Worm (Caenorhabditis elegans): Measurements from ENCODE around the gene Y47D3B.12.

Gene Y47D3B.12

ce11 chrIII:11397499-11397898 lies 5.3 kb upstream of the Y47D3B.12 start, which contains the start of gene Y47D3B.3:
Y47D3B.3 (plus strand) TSS chrIII:11397799.
- TF ChIP-seq aly-2 (tag; optimal IDR thresholded peaks at IDR 0.05): no peak
- TF ChIP-seq nhr-67 (tag; optimal IDR thresholded peaks at IDR 0.05): no peak
- no peak for TF ChIP-seq hmg-11 (tag; optimal IDR thresholded peaks at IDR 0.05)

- TF ChIP-seq mdl-1 (tag; optimal IDR thresholded peaks at IDR 0.05) (no peak), nhr-25 (tag; optimal IDR thresholded peaks at IDR 0.05) (no peak), jun-1 (tag; optimal IDR thresholded peaks at IDR 0.05) (no peak), ztf-11 (tag; optimal IDR thresholded peaks at IDR 0.05) (no peak), nhr-43 (tag; optimal IDR thresholded peaks at IDR 0.05; ENCODE audit: poor library complexity, severe bottlenecking) (no peak), lin-39 (tag; optimal IDR thresholded peaks at IDR 0.05) (no peak), elt-3 (tag; optimal IDR thresholded peaks at IDR 0.05) (no peak), ZK546.5 (tag; optimal IDR thresholded peaks at IDR 0.05) (no peak), ama-1 (optimal IDR thresholded peaks at IDR 0.05) (no peak), egl-5 (tag; optimal IDR thresholded peaks at IDR 0.05) (no peak), pha-4 (tag; optimal IDR thresholded peaks at IDR 0.05) (no peak)
These were observed 2.2 kb downstream of the Y47D3B.12 start, which contains the start of gene Y47D3B.4 for ce11 chrIII:11405049-11405448. Y47D3B.4 (plus strand) TSS chrIII:11405349.

- TF ChIP-seq nhr-12 (tag; optimal IDR thresholded peaks at IDR 0.05) (no peak), jun-1 (tag; optimal IDR thresholded peaks at IDR 0.05) (no peak), lin-39 (tag; optimal IDR thresholded peaks at IDR 0.05) (no peak), ztf-11 (tag; optimal IDR thresholded peaks at IDR 0.05) (no peak), elt-3 (tag; optimal IDR thresholded peaks at IDR 0.05) (no peak), fkh-2 (tag; optimal IDR thresholded peaks at IDR 0.05) (no peak), nhr-67 (tag; optimal IDR thresholded peaks at IDR 0.05) (no peak), mdl-1 (tag; optimal IDR thresholded peaks at IDR 0.05) (no peak), pqm-1 (tag; optimal IDR thresholded peaks at IDR 0.05) (no peak), nhr-28 (tag; optimal IDR thresholded peaks at IDR 0.05) (no peak), nhr-25 (tag; optimal IDR thresholded peaks at IDR 0.05) (no peak), elt-2 (tag; optimal IDR thresholded peaks at IDR 0.05) (no peak), ztf-4 (tag; optimal IDR thresholded peaks at IDR 0.05) (no peak), ceh-28 (tag; optimal IDR thresholded peaks at IDR 0.05) (no peak), unc-39 (tag; optimal IDR thresholded peaks at IDR 0.05) (no peak), ceh-9 (tag; optimal IDR thresholded peaks at IDR 0.05) (no peak), skn-1 (tag; optimal IDR thresholded peaks at IDR 0.05) (no peak), fos-1 (tag; optimal IDR thresholded peaks at IDR 0.05) (no peak), pha-4 (tag; optimal IDR thresholded peaks at IDR 0.05) (no peak), mml-1 (tag; optimal IDR thresholded peaks at IDR 0.05) (no peak)
These were observed 7.6 kb downstream of the Y47D3B.12 start, which contains the start of gene twk-31 for ce11 chrIII:11410378-11410777. twk-31 (plus strand) TSS chrIII:11410678.

- no peak for TF ChIP-seq aly-2 (tag; optimal IDR thresholded peaks at IDR 0.05)
- TF ChIP-seq fkh-10 (GFP tag; optimal IDR thresholded peaks at IDR 0.05): no peak
- TF ChIP-seq unc-39 (tag; optimal IDR thresholded peaks at IDR 0.05): no peak
- TF ChIP-seq nhr-12 (tag; optimal IDR thresholded peaks at IDR 0.05): no peak
- TF ChIP-seq ZK546.5 (tag; optimal IDR thresholded peaks at IDR 0.05): no peak
- TF ChIP-seq ceh-9 (tag; optimal IDR thresholded peaks at IDR 0.05): no peak
- no peak for TF ChIP-seq elt-1 (tag; optimal IDR thresholded peaks at IDR 0.05)
- no peak for TF ChIP-seq elt-3 (tag; optimal IDR thresholded peaks at IDR 0.05)
- no peak for TF ChIP-seq eor-1 (tag; optimal IDR thresholded peaks at IDR 0.05)
- no peak for TF ChIP-seq mdl-1 (tag; optimal IDR thresholded peaks at IDR 0.05)
- TF ChIP-seq egl-27 (tag; optimal IDR thresholded peaks at IDR 0.05): no peak
- TF ChIP-seq fkh-2 (tag; optimal IDR thresholded peaks at IDR 0.05): no peak
- TF ChIP-seq mml-1 (tag; optimal IDR thresholded peaks at IDR 0.05): no peak
- no peak for TF ChIP-seq pqm-1 (tag; optimal IDR thresholded peaks at IDR 0.05)
- no peak for TF ChIP-seq fos-1 (tag; optimal IDR thresholded peaks at IDR 0.05)
- no peak for TF ChIP-seq nhr-23 (tag; optimal IDR thresholded peaks at IDR 0.05)
These were observed 16.7 kb downstream of the Y47D3B.12 start for ce11 chrIII:11419551-11419950.

- no peak for TF ChIP-seq ceh-82 (tag; optimal IDR thresholded peaks at IDR 0.05)
- TF ChIP-seq nhr-23 (tag; optimal IDR thresholded peaks at IDR 0.05): no peak
- TF ChIP-seq tbx-2 (tag; optimal IDR thresholded peaks at IDR 0.05): no peak
- TF ChIP-seq elt-2 (tag; optimal IDR thresholded peaks at IDR 0.05): no peak
- TF ChIP-seq nhr-12 (tag; optimal IDR thresholded peaks at IDR 0.05): no peak
- no peak for TF ChIP-seq lin-15B (tag; optimal IDR thresholded peaks at IDR 0.05)
- TF ChIP-seq fkh-2 (tag; optimal IDR thresholded peaks at IDR 0.05): no peak
- TF ChIP-seq ztf-4 (tag; optimal IDR thresholded peaks at IDR 0.05): no peak
- TF ChIP-seq ZK546.5 (tag; optimal IDR thresholded peaks at IDR 0.05): no peak
- no peak for TF ChIP-seq fkh-10 (GFP tag; optimal IDR thresholded peaks at IDR 0.05)
- TF ChIP-seq daf-12 (tag; optimal IDR thresholded peaks at IDR 0.05): no peak
- TF ChIP-seq nfya-1 (tag; optimal IDR thresholded peaks at IDR 0.05; ENCODE audit: insufficient read depth): no peak
- TF ChIP-seq aly-2 (tag; optimal IDR thresholded peaks at IDR 0.05): no peak
- no peak for TF ChIP-seq mml-1 (tag; optimal IDR thresholded peaks at IDR 0.05)
- no peak for TF ChIP-seq egl-27 (tag; optimal IDR thresholded peaks at IDR 0.05)
- no peak for TF ChIP-seq R02D3.7 (tag; optimal IDR thresholded peaks at IDR 0.05)
- no peak for TF ChIP-seq lsy-12 (tag; optimal IDR thresholded peaks at IDR 0.05)
These were observed 22.0 kb downstream of the Y47D3B.12 start for ce11 chrIII:11424815-11425214.

Measured in whole organism, L3 larva.